Worm (Caenorhabditis elegans) whole organism, L2 larva: ENCODE measurements around the gene srg-42.
A peak's percentile ranks its signal among the peaks of the same experiment; 100 is the strongest.

ENCODE experiments used
- C34F6.9 ChIP-seq: fragments of 150-350 bp; optimal IDR thresholded peaks from 2 replicates; lab custom pipeline; 2014; ENCODE audit warnings: missing biosample characterization, missing genetic modification characterization
- F13H6.1 ChIP-seq: sonication (generic microtip); optimal IDR thresholded peaks from 2 replicates; lab custom pipeline; 2016; ENCODE audit warnings: missing genetic modification characterization, missing compliant biosample characterization
- R02D3.7 ChIP-seq: fragments of 150-350 bp; optimal IDR thresholded peaks from 2 replicates; lab custom pipeline; 2014; ENCODE audit warnings: missing biosample characterization, missing genetic modification characterization
- Y55F3AM.14 ChIP-seq: fragments of 200-800 bp; sonication (Bioruptor generic); optimal IDR thresholded peaks from 2 replicates; lab custom pipeline; 2018; ENCODE audit warnings: mild to moderate bottlenecking, missing genetic modification characterization, missing compliant biosample characterization
- ZK546.5 ChIP-seq: sonication (generic microtip); optimal IDR thresholded peaks from 2 replicates; lab custom pipeline; 2017; ENCODE audit warnings: missing biosample characterization, missing genetic modification characterization
- alr-1 ChIP-seq: fragments of 150-350 bp; optimal IDR thresholded peaks from 2 replicates; lab custom pipeline; 2014; ENCODE audit warnings: missing biosample characterization, missing genetic modification characterization
- aly-2 ChIP-seq: fragments of 150-350 bp; optimal IDR thresholded peaks from 2 replicates; lab custom pipeline; 2014; ENCODE audit warnings: missing biosample characterization, missing genetic modification characterization
- ama-1 ChIP-seq: fragments of 150-350 bp; optimal IDR thresholded peaks from 2 replicates; lab custom pipeline; 2018; ENCODE audit warnings: inconsistent platforms
- blmp-1 ChIP-seq: sonication (generic microtip); optimal IDR thresholded peaks from 2 replicates; lab custom pipeline; 2017; ENCODE audit warnings: missing genetic modification characterization, mild to moderate bottlenecking, missing compliant biosample characterization, antibody characterized with exemption, moderate library complexity; ENCODE audit not compliant: insufficient read depth
- ceh-16 ChIP-seq: fragments of 150-350 bp; optimal IDR thresholded peaks from 2 replicates; lab custom pipeline; 2014; ENCODE audit warnings: missing biosample characterization, missing genetic modification characterization
- ceh-82 ChIP-seq: fragments of 150-350 bp; optimal IDR thresholded peaks from 2 replicates; lab custom pipeline; 2014; ENCODE audit warnings: missing biosample characterization, missing genetic modification characterization
- crh-2 ChIP-seq: sonication (generic microtip); optimal IDR thresholded peaks from 2 replicates; lab custom pipeline; 2017; ENCODE audit warnings: missing biosample characterization, missing genetic modification characterization
- dmd-4 ChIP-seq: sonication (generic microtip); optimal IDR thresholded peaks from 2 replicates; lab custom pipeline; 2017; ENCODE audit warnings: missing biosample characterization, missing genetic modification characterization
- egl-27 ChIP-seq: sonication (generic microtip); optimal IDR thresholded peaks from 3 replicates; lab custom pipeline; 2017; ENCODE audit warnings: missing biosample characterization, missing genetic modification reagents, missing genetic modification characterization
- elt-1 ChIP-seq: fragments of 150-350 bp; optimal IDR thresholded peaks from 2 replicates; lab custom pipeline; 2014; ENCODE audit warnings: missing biosample characterization, missing genetic modification characterization
- elt-3 ChIP-seq: sonication (generic microtip); optimal IDR thresholded peaks from 2 replicates; lab custom pipeline; 2017; ENCODE audit warnings: missing biosample characterization, missing genetic modification characterization
- fos-1 ChIP-seq: fragments of 150-350 bp; optimal IDR thresholded peaks from 2 replicates; lab custom pipeline; 2014; ENCODE audit warnings: missing biosample characterization, missing genetic modification characterization
- gmeb-1 ChIP-seq: fragments of 150-350 bp; optimal IDR thresholded peaks from 2 replicates; lab custom pipeline; 2014; ENCODE audit warnings: missing biosample characterization, missing genetic modification characterization
- lin-11 ChIP-seq: fragments of 150-350 bp; sonication (generic microtip); optimal IDR thresholded peaks from 2 replicates; lab custom pipeline; 2014; ENCODE audit warnings: missing biosample characterization, missing genetic modification characterization, inconsistent platforms, mixed read lengths
- lin-13 ChIP-seq: fragments of 150-350 bp; optimal IDR thresholded peaks from 2 replicates; lab custom pipeline; 2014; ENCODE audit warnings: missing biosample characterization, missing genetic modification reagents, missing genetic modification characterization
- lin-39 ChIP-seq: fragments of 150-350 bp; optimal IDR thresholded peaks from 2 replicates; lab custom pipeline; 2014; ENCODE audit warnings: missing biosample characterization, missing genetic modification reagents, missing genetic modification characterization
- lsy-2 ChIP-seq, 2 experiments: fragments of 150-350 bp in 1 of 2; sonication (generic microtip) in 1 of 2; optimal IDR thresholded peaks; 2 replicates each; lab custom pipeline; 2014 to 2017; ENCODE audit warnings: missing biosample characterization in 2 of 2, missing genetic modification characterization in 2 of 2
- mab-5 ChIP-seq: fragments of 150-350 bp; optimal IDR thresholded peaks from 2 replicates; lab custom pipeline; 2014; ENCODE audit warnings: missing biosample characterization, missing genetic modification characterization
- mbf-1 ChIP-seq: sonication (generic microtip); optimal IDR thresholded peaks from 2 replicates; lab custom pipeline; 2017; ENCODE audit warnings: missing biosample characterization, missing genetic modification characterization
- mdl-1 ChIP-seq, 2 experiments: fragments of 150-350 bp in 1 of 2; sonication (generic microtip) in 1 of 2; optimal IDR thresholded peaks; 2 replicates each; lab custom pipeline; 2017; ENCODE audit warnings: missing biosample characterization in 2 of 2, missing genetic modification characterization in 2 of 2
- nhr-10 ChIP-seq: sonication (generic microtip); optimal IDR thresholded peaks from 2 replicates; lab custom pipeline; 2017; ENCODE audit warnings: missing biosample characterization, missing genetic modification characterization
- nhr-11 ChIP-seq: fragments of 150-350 bp; optimal IDR thresholded peaks from 2 replicates; lab custom pipeline; 2014; ENCODE audit warnings: missing biosample characterization, missing genetic modification characterization
- nhr-12 ChIP-seq: fragments of 150-350 bp; optimal IDR thresholded peaks from 2 replicates; lab custom pipeline; 2014; ENCODE audit warnings: missing biosample characterization, missing genetic modification characterization
- nhr-129 ChIP-seq: fragments of 150-350 bp; optimal IDR thresholded peaks from 2 replicates; lab custom pipeline; 2014; ENCODE audit warnings: missing biosample characterization, missing genetic modification characterization
- nhr-21 ChIP-seq: fragments of 150-350 bp; optimal IDR thresholded peaks from 2 replicates; lab custom pipeline; 2014; ENCODE audit warnings: missing biosample characterization, missing genetic modification characterization
- nhr-23 ChIP-seq: fragments of 150-350 bp; optimal IDR thresholded peaks from 2 replicates; lab custom pipeline; 2014; ENCODE audit warnings: missing biosample characterization, missing genetic modification reagents, missing genetic modification characterization
- nhr-237 ChIP-seq: fragments of 150-350 bp; optimal IDR thresholded peaks from 2 replicates; lab custom pipeline; 2014; ENCODE audit warnings: missing biosample characterization, missing genetic modification characterization
- nhr-25 ChIP-seq: fragments of 150-350 bp; sonication (generic microtip); optimal IDR thresholded peaks from 3 replicates; lab custom pipeline; 2014; ENCODE audit warnings: missing biosample characterization, missing genetic modification characterization
- nhr-6 ChIP-seq: fragments of 150-350 bp; optimal IDR thresholded peaks from 2 replicates; lab custom pipeline; 2014; ENCODE audit warnings: missing biosample characterization, missing genetic modification characterization
- nhr-77 ChIP-seq: fragments of 150-350 bp; optimal IDR thresholded peaks from 2 replicates; lab custom pipeline; 2014; ENCODE audit warnings: missing biosample characterization, missing genetic modification characterization
- peb-1 ChIP-seq: fragments of 150-350 bp; optimal IDR thresholded peaks from 2 replicates; lab custom pipeline; 2014; ENCODE audit warnings: missing biosample characterization, missing genetic modification characterization
- sem-4 ChIP-seq: fragments of 150-350 bp; optimal IDR thresholded peaks from 2 replicates; lab custom pipeline; 2014; ENCODE audit warnings: missing biosample characterization, missing genetic modification reagents, missing genetic modification characterization
- skn-1 ChIP-seq: sonication (generic microtip); optimal IDR thresholded peaks from 2 replicates; lab custom pipeline; 2017; ENCODE audit warnings: missing biosample characterization, missing genetic modification characterization
- sma-3 ChIP-seq: sonication (generic microtip); optimal IDR thresholded peaks from 2 replicates; lab custom pipeline; 2016; ENCODE audit warnings: missing genetic modification reagents, missing genetic modification characterization, missing compliant biosample characterization
- sma-9 ChIP-seq, 2 experiments: fragments of 150-350 bp in 1 of 2; sonication (generic microtip) in 1 of 2; optimal IDR thresholded peaks; 2 replicates each; lab custom pipeline; 2014 to 2016; ENCODE audit warnings: missing genetic modification characterization in 2 of 2, mild to moderate bottlenecking in 1 of 2, missing biosample characterization in 1 of 2, missing compliant biosample characterization in 1 of 2, missing genetic modification reagents in 1 of 2, moderate library complexity in 1 of 2
- snpc-4 ChIP-seq: fragments of 150-350 bp; optimal IDR thresholded peaks from 2 replicates; lab custom pipeline; 2014; ENCODE audit warnings: missing biosample characterization, missing genetic modification characterization
- unc-39 ChIP-seq: fragments of 150-350 bp; optimal IDR thresholded peaks from 2 replicates; lab custom pipeline; 2014; ENCODE audit warnings: missing biosample characterization, missing genetic modification characterization
- unc-55 ChIP-seq: fragments of 150-350 bp; sonication (generic microtip); optimal IDR thresholded peaks from 3 replicates; lab custom pipeline; 2014; ENCODE audit warnings: missing biosample characterization, missing genetic modification reagents, missing genetic modification characterization
- unc-62 ChIP-seq: fragments of 150-350 bp; optimal IDR thresholded peaks from 2 replicates; lab custom pipeline; 2014; ENCODE audit warnings: missing biosample characterization, missing genetic modification reagents, missing genetic modification characterization
- zag-1 ChIP-seq: fragments of 150-350 bp; optimal IDR thresholded peaks from 2 replicates; lab custom pipeline; 2014; ENCODE audit warnings: missing biosample characterization, missing genetic modification characterization
- ztf-1 ChIP-seq: fragments of 200-800 bp; sonication (Bioruptor generic); conservative IDR thresholded peaks from 2 replicates; pipeline ENCODE4 v1.3.6; 2022; ENCODE audit warnings: missing genetic modification characterization, missing compliant biosample characterization
- ztf-11 ChIP-seq: sonication (generic microtip); optimal IDR thresholded peaks from 2 replicates; lab custom pipeline; 2017; ENCODE audit warnings: missing biosample characterization, missing genetic modification characterization
- ztf-4 ChIP-seq: fragments of 150-350 bp; optimal IDR thresholded peaks from 2 replicates; lab custom pipeline; 2014; ENCODE audit warnings: missing biosample characterization, missing genetic modification characterization

The srg-42 gene

ce11 chrV:11123817-11124337, 34.0 kb downstream of the srg-42 start, which contains the start of the genes atp-5 and lmtr-3:
Gene atp-5 (minus strand): TSS chrV:11123867.
Gene lmtr-3 (plus strand): TSS chrV:11124186.
- TF ChIP-seq nhr-6 (tag; lab: Kevin White, UChicago), result no peak
- peak; percentile 68 for TF ChIP-seq lin-13
- TF ChIP-seq skn-1, result no peak
- TF ChIP-seq aly-2 (tag; lab: Kevin White, UChicago), result no peak
- no peak for TF ChIP-seq ztf-4 (tag; lab: Kevin White, UChicago)
- no peak for TF ChIP-seq unc-62
- TF ChIP-seq crh-2 (tag; lab: Kevin White, UChicago), result peak; percentile 67
- no peak for TF ChIP-seq elt-3 (tag; lab: Kevin White, UChicago)
- no peak for TF ChIP-seq nhr-77 (tag; lab: Kevin White, UChicago)
- no peak for TF ChIP-seq mdl-1 (tag; optimal IDR thresholded peaks at IDR 0.05; lab: Kevin White, UChicago)
- no peak for TF ChIP-seq ceh-16 (tag; lab: Kevin White, UChicago)
- no peak for TF ChIP-seq blmp-1 (tag; lab: Kevin White, UChicago)
- peak; percentile 89 for TF ChIP-seq unc-55 (GFP tag; lab: Kevin White, UChicago)
- no peak for TF ChIP-seq Y55F3AM.14 (GFP tag; lab: Kevin White, UChicago)
- TF ChIP-seq ztf-11, result no peak
- no peak for TF ChIP-seq dmd-4 (tag; lab: Kevin White, UChicago)
- no peak for TF ChIP-seq alr-1 (tag; lab: Kevin White, UChicago)
- TF ChIP-seq ZK546.5 (tag; lab: Kevin White, UChicago), result no peak
- TF ChIP-seq mbf-1 (tag; lab: Kevin White, UChicago), result no peak
- no peak for TF ChIP-seq nhr-12 (tag; lab: Kevin White, UChicago)
- no peak for TF ChIP-seq snpc-4
- peak; percentile 2 for TF ChIP-seq sem-4
- TF ChIP-seq nhr-25 (tag; lab: Kevin White, UChicago), result peak; percentile 65
- TF ChIP-seq nhr-10 (tag; lab: Kevin White, UChicago), result no peak
- no peak for TF ChIP-seq unc-39
- TF ChIP-seq nhr-11 (tag; lab: Kevin White, UChicago), result no peak
- TF ChIP-seq lsy-2 (tag; optimal IDR thresholded peaks at IDR 0.05; lab: Kevin White, UChicago), result peak; percentile 30 to 79
- peak; percentile 68 for TF ChIP-seq gmeb-1 (tag; lab: Kevin White, UChicago)
- no peak for TF ChIP-seq egl-27
- TF ChIP-seq nhr-237 (tag; lab: Kevin White, UChicago), result no peak
- TF ChIP-seq F13H6.1 (tag; lab: Kevin White, UChicago), result peak; percentile 75
- peak; percentile 65 for TF ChIP-seq sma-3 (GFP tag; lab: Kevin White, UChicago)
- TF ChIP-seq R02D3.7 (tag; lab: Kevin White, UChicago), result no peak
- no peak for TF ChIP-seq nhr-23
- TF ChIP-seq elt-1, result no peak
- TF ChIP-seq nhr-21 (tag; lab: Kevin White, UChicago), result no peak
- TF ChIP-seq mab-5 (tag; lab: Kevin White, UChicago), result no peak
- TF ChIP-seq nhr-129, result peak; percentile 67
- peak; percentile 72 for TF ChIP-seq lin-11 (tag; lab: Kevin White, UChicago)
- peak; percentile 89 for TF ChIP-seq C34F6.9 (tag; lab: Kevin White, UChicago)
- peak; percentile 62 for TF ChIP-seq fos-1 (tag; lab: Kevin White, UChicago)
- no peak for TF ChIP-seq ztf-1 (GFP tag; lab: Robert Waterston, UW)
- TF ChIP-seq zag-1 (tag; lab: Kevin White, UChicago), result no peak
- TF ChIP-seq ceh-82 (tag; lab: Kevin White, UChicago), result no peak
- TF ChIP-seq lin-39 (tag; lab: Kevin White, UChicago), result no peak
- no peak for TF ChIP-seq peb-1 (tag; lab: Kevin White, UChicago)
- peak; percentile 72 for TF ChIP-seq sma-9 (GFP tag; optimal IDR thresholded peaks at IDR 0.05; lab: Kevin White, UChicago)
- TF ChIP-seq sma-9 (tag; optimal IDR thresholded peaks at IDR 0.05; lab: Kevin White, UChicago), result no peak
- TF ChIP-seq ama-1 (lab: Kevin White, UChicago), result no peak
